Worm (Caenorhabditis elegans) whole organism, late embryonic: ENCODE measurements around the gene ZK809.1.

ENCODE experiments used
- C08G9.2 ChIP-seq: sonication (generic microtip); optimal IDR thresholded peaks from 2 replicates; lab custom pipeline; 2016; ENCODE audit warnings: mild to moderate bottlenecking, missing genetic modification characterization, moderate library complexity, missing compliant biosample characterization
- F13H6.1 ChIP-seq: sonication (generic microtip); optimal IDR thresholded peaks from 2 replicates; lab custom pipeline; 2016; ENCODE audit warnings: missing genetic modification characterization, missing compliant biosample characterization
- K02D7.2 ChIP-seq: sonication (generic microtip); optimal IDR thresholded peaks from 2 replicates; lab custom pipeline; 2017; ENCODE audit warnings: mild to moderate bottlenecking, missing genetic modification characterization, missing compliant biosample characterization
- T23F11.4 ChIP-seq: fragments of 200-800 bp; sonication (Bioruptor generic); optimal IDR thresholded peaks from 2 replicates; lab custom pipeline; 2018; ENCODE audit warnings: mild to moderate bottlenecking, missing genetic modification characterization, missing compliant biosample characterization
- Y22D7AL.16 ChIP-seq: sonication (generic microtip); optimal IDR thresholded peaks from 2 replicates; lab custom pipeline; 2016; ENCODE audit warnings: missing genetic modification characterization, missing compliant biosample characterization
- ahr-1 ChIP-seq: sonication (generic microtip); optimal IDR thresholded peaks from 2 replicates; lab custom pipeline; 2016; ENCODE audit warnings: missing genetic modification characterization, missing compliant biosample characterization
- ceh-14 ChIP-seq: sonication (generic microtip); optimal IDR thresholded peaks from 2 replicates; lab custom pipeline; 2016; ENCODE audit warnings: missing genotype, missing genetic modification characterization, missing compliant biosample characterization
- ceh-18 ChIP-seq: sonication (generic microtip); optimal IDR thresholded peaks from 2 replicates; lab custom pipeline; 2016; ENCODE audit warnings: missing genetic modification characterization, missing compliant biosample characterization
- ceh-19 ChIP-seq: fragments of 200-800 bp; sonication (Bioruptor generic); optimal IDR thresholded peaks from 2 replicates; lab custom pipeline; 2018; ENCODE audit warnings: mild to moderate bottlenecking, missing genetic modification characterization, missing compliant biosample characterization
- ceh-2 ChIP-seq: sonication (generic microtip); optimal IDR thresholded peaks from 2 replicates; lab custom pipeline; 2016; ENCODE audit warnings: missing genotype, missing genetic modification characterization, missing compliant biosample characterization
- ceh-22 ChIP-seq: sonication (generic microtip); optimal IDR thresholded peaks from 2 replicates; lab custom pipeline; 2017; ENCODE audit warnings: missing biosample characterization, missing genetic modification characterization
- ceh-24 ChIP-seq: sonication (generic microtip); optimal IDR thresholded peaks from 2 replicates; lab custom pipeline; 2016; ENCODE audit warnings: mild to moderate bottlenecking, missing genetic modification characterization, missing compliant biosample characterization
- ceh-30 ChIP-seq: fragments of 150-350 bp; optimal IDR thresholded peaks from 2 replicates; lab custom pipeline; 2014; ENCODE audit warnings: missing biosample characterization, missing genetic modification characterization
- ceh-31 ChIP-seq: sonication (generic microtip); optimal IDR thresholded peaks from 2 replicates; lab custom pipeline; 2016; ENCODE audit warnings: missing genetic modification characterization, missing compliant biosample characterization
- che-1 ChIP-seq: sonication (generic microtip); optimal IDR thresholded peaks from 2 replicates; lab custom pipeline; 2016; ENCODE audit warnings: mild to moderate bottlenecking, missing genetic modification characterization, missing compliant biosample characterization
- dmd-4 ChIP-seq: sonication (generic microtip); optimal IDR thresholded peaks from 2 replicates; lab custom pipeline; 2016; ENCODE audit warnings: borderline replicate concordance, missing genetic modification characterization, missing compliant biosample characterization
- dve-1 ChIP-seq: sonication (generic microtip); optimal IDR thresholded peaks from 2 replicates; lab custom pipeline; 2017; ENCODE audit warnings: antibody characterized with exemption, mild to moderate bottlenecking, missing genetic modification characterization, missing compliant biosample characterization
- ets-4 ChIP-seq: sonication (generic microtip); optimal IDR thresholded peaks from 2 replicates; lab custom pipeline; 2016; ENCODE audit warnings: missing genetic modification characterization, missing compliant biosample characterization
- eyg-1 ChIP-seq: sonication (generic microtip); optimal IDR thresholded peaks from 2 replicates; lab custom pipeline; 2016; ENCODE audit warnings: missing genotype, missing genetic modification characterization, missing compliant biosample characterization
- fax-1 ChIP-seq: sonication (generic microtip); optimal IDR thresholded peaks from 2 replicates; lab custom pipeline; 2016; ENCODE audit warnings: missing genotype, missing genetic modification characterization, missing compliant biosample characterization
- fkh-10 ChIP-seq: fragments of 150-350 bp; optimal IDR thresholded peaks from 2 replicates; lab custom pipeline; 2014; ENCODE audit warnings: missing biosample characterization, missing genetic modification reagents, missing genetic modification characterization
- fkh-6 ChIP-seq: sonication (generic microtip); optimal IDR thresholded peaks from 2 replicates; lab custom pipeline; 2016; ENCODE audit warnings: missing genetic modification characterization, missing compliant biosample characterization
- gmeb-2 ChIP-seq: sonication (generic microtip); optimal IDR thresholded peaks from 2 replicates; lab custom pipeline; 2016; ENCODE audit warnings: missing genetic modification characterization, inconsistent platforms, missing compliant biosample characterization
- hlh-13 ChIP-seq: fragments of 200-800 bp; sonication (Bioruptor generic); optimal IDR thresholded peaks from 2 replicates; lab custom pipeline; 2018; ENCODE audit warnings: mild to moderate bottlenecking, missing genetic modification characterization, missing compliant biosample characterization
- hlh-30 ChIP-seq: sonication (generic microtip); optimal IDR thresholded peaks from 2 replicates; lab custom pipeline; 2017; ENCODE audit warnings: antibody characterized with exemption, missing genetic modification characterization, missing compliant biosample characterization; ENCODE audit not compliant: insufficient read depth
- hlh-6 ChIP-seq: sonication (generic microtip); optimal IDR thresholded peaks from 2 replicates; lab custom pipeline; 2016; ENCODE audit warnings: missing genotype, missing genetic modification characterization, missing compliant biosample characterization
- hlh-8 ChIP-seq: sonication (generic microtip); optimal IDR thresholded peaks from 2 replicates; lab custom pipeline; 2016; ENCODE audit warnings: missing genotype, missing genetic modification characterization, missing compliant biosample characterization
- lim-6 ChIP-seq: sonication (generic microtip); optimal IDR thresholded peaks from 2 replicates; lab custom pipeline; 2016; ENCODE audit warnings: missing genetic modification characterization, missing compliant biosample characterization
- mec-3 ChIP-seq: sonication (generic microtip); optimal IDR thresholded peaks from 2 replicates; lab custom pipeline; 2016; ENCODE audit warnings: borderline replicate concordance, missing genetic modification characterization, missing compliant biosample characterization
- nhr-11 ChIP-seq: fragments of 150-350 bp; optimal IDR thresholded peaks from 2 replicates; lab custom pipeline; 2014; ENCODE audit warnings: missing biosample characterization, missing genetic modification characterization
- npax-4 ChIP-seq: sonication (generic microtip); optimal IDR thresholded peaks from 2 replicates; lab custom pipeline; 2016; ENCODE audit warnings: missing genetic modification characterization, missing compliant biosample characterization
- pag-3 ChIP-seq: sonication (generic microtip); optimal IDR thresholded peaks from 2 replicates; lab custom pipeline; 2016; ENCODE audit warnings: missing compliant biosample characterization, missing genetic modification characterization, borderline replicate concordance
- pax-1 ChIP-seq: fragments of 150-350 bp; optimal IDR thresholded peaks from 2 replicates; lab custom pipeline; 2014; ENCODE audit warnings: missing biosample characterization, missing genetic modification characterization
- pha-4 ChIP-seq: fragments of 150-350 bp; optimal IDR thresholded peaks from 2 replicates; lab custom pipeline; 2018; ENCODE audit warnings: missing biosample characterization, missing genetic modification reagents, missing genetic modification characterization
- pros-1 ChIP-seq: fragments of 150-350 bp; optimal IDR thresholded peaks from 2 replicates; lab custom pipeline; 2014; ENCODE audit warnings: missing biosample characterization, missing genetic modification reagents, missing genetic modification characterization
- sdc-2 ChIP-seq: sonication (generic microtip); optimal IDR thresholded peaks from 2 replicates; lab custom pipeline; 2016; ENCODE audit warnings: missing genotype, missing genetic modification characterization, missing compliant biosample characterization
- syd-9 ChIP-seq: sonication (generic microtip); optimal IDR thresholded peaks from 2 replicates; lab custom pipeline; 2016; ENCODE audit warnings: mild to moderate bottlenecking, missing genetic modification characterization, moderate library complexity, missing compliant biosample characterization
- tbx-2 ChIP-seq: sonication (generic microtip); optimal IDR thresholded peaks from 2 replicates; lab custom pipeline; 2016; ENCODE audit warnings: missing genetic modification characterization, missing compliant biosample characterization
- tbx-7 ChIP-seq: sonication (generic microtip); optimal IDR thresholded peaks from 2 replicates; lab custom pipeline; 2016; ENCODE audit warnings: missing genotype, missing genetic modification characterization, missing compliant biosample characterization
- ttx-3 ChIP-seq: sonication (generic microtip); optimal IDR thresholded peaks from 2 replicates; lab custom pipeline; 2016; ENCODE audit warnings: missing genetic modification reagents, missing genetic modification characterization, missing compliant biosample characterization
- unc-3 ChIP-seq, 2 experiments: fragments of 200-800 bp in 1 of 2; sonication (Bioruptor generic) in 1 of 2; sonication (generic microtip) in 1 of 2; conservative IDR thresholded peaks in 1 of 2; optimal IDR thresholded peaks in 1 of 2; 2 replicates each; pipeline versions ENCODE4 v1.3.6 to Lab custom; 2016 to 2022; ENCODE audit warnings: missing compliant biosample characterization in 2 of 2, missing genetic modification characterization in 2 of 2, missing genetic modification reagents in 1 of 2
- unc-55 ChIP-seq: sonication (generic microtip); optimal IDR thresholded peaks from 2 replicates; lab custom pipeline; 2017; ENCODE audit warnings: missing biosample characterization, missing genetic modification reagents, missing genetic modification characterization
- unc-86 ChIP-seq: sonication (generic microtip); optimal IDR thresholded peaks from 2 replicates; lab custom pipeline; 2016; ENCODE audit warnings: missing genetic modification characterization, missing compliant biosample characterization
- zip-5 ChIP-seq: sonication (generic microtip); optimal IDR thresholded peaks from 2 replicates; lab custom pipeline; 2016; ENCODE audit warnings: missing genetic modification characterization, missing compliant biosample characterization

The ZK809.1 gene

ce11 chrIV:11641802-11642201, at the start of gene ZK809.1:
ZK809.1 (plus strand) TSS chrIV:11642102.
- TF ChIP-seq dmd-4 (tag; lab: Kevin White, UChicago) (no peak), fax-1 (tag; lab: Kevin White, UChicago) (no peak), dve-1 (no peak), mec-3 (tag; lab: Kevin White, UChicago) (no peak), ceh-30 (no peak), ceh-19 (GFP tag; lab: Kevin White, UChicago) (no peak), gmeb-2 (tag; lab: Kevin White, UChicago) (no peak), eyg-1 (no peak), K02D7.2 (tag; lab: Kevin White, UChicago) (no peak), T23F11.4 (GFP tag; lab: Kevin White, UChicago) (no peak), unc-55 (GFP tag; lab: Kevin White, UChicago) (no peak), ets-4 (tag; lab: Kevin White, UChicago) (no peak), fkh-6 (tag; lab: Kevin White, UChicago) (no peak), ceh-24 (no peak), ceh-14 (tag; lab: Kevin White, UChicago) (no peak), ttx-3 (tag; lab: Kevin White, UChicago) (no peak), npax-4 (tag; lab: Kevin White, UChicago) (no peak), fkh-10 (GFP tag; lab: Kevin White, UChicago) (no peak), ceh-22 (tag; lab: Kevin White, UChicago) (no peak)
- TF ChIP-seq, all 69 proteins: peak for 0

DNA sequence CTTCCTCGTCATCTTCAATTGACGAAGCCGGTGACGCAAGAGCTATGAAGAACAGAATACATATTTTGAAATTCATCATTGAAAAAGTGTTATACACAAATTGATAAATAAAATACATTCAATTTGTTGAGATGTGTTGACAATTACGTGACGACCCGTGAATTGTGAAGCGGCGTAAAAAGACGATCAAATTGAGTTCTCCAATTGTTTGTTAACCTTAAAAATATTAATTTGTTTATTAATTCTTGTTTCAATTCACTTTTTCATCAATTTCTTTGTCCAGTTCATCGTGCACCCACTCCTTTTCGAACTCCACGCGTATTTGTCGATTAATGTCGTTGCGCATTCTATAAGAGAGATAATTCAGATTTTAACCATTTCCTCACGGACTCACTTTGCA, 49.7 kb upstream of the ZK809.1 start, which contains the start of gene spe-36:
Gene spe-36 (minus strand): TSS at position 101 of the 400 bp plus-strand sequence.
- no peak for TF ChIP-seq unc-86 (tag; lab: Kevin White, UChicago)
- TF ChIP-seq hlh-6 (tag; lab: Kevin White, UChicago) = no peak
- TF ChIP-seq fkh-10 (GFP tag; lab: Kevin White, UChicago) = no peak
- TF ChIP-seq ceh-19 (GFP tag; lab: Kevin White, UChicago) = no peak
- TF ChIP-seq F13H6.1 = no peak
- TF ChIP-seq pag-3 (tag; lab: Kevin White, UChicago) = no peak
- TF ChIP-seq nhr-11 (tag; lab: Kevin White, UChicago) = no peak
- TF ChIP-seq tbx-7 (tag; lab: Kevin White, UChicago) = no peak
- TF ChIP-seq ceh-18 = no peak
- no peak for TF ChIP-seq lim-6
- TF ChIP-seq hlh-30 = no peak
- no peak for TF ChIP-seq K02D7.2 (tag; lab: Kevin White, UChicago)

DNA sequence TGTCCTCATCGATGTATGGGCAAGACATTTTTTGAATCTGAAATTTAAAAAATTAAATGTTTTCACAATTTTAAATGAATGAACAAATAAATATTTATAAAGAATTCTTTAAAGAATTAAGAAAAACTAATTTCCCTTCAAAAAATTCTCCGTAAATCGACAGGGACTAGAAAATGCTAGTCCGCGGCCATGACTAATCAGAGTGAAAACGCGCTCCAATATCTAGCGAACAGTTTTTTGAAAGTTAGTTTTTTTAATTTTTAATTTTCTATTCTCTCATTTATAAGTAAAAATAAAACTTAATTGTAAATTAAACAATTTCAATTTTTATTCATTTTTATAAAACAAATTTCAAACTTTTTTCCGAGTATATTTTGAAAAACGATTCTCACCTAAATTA, 49.1 kb upstream of the ZK809.1 start:
- TF ChIP-seq unc-86 (tag; lab: Kevin White, UChicago) (no peak), F13H6.1 (no peak), hlh-6 (tag; lab: Kevin White, UChicago) (no peak), C08G9.2 (peak; percentile 55), ets-4 (tag; lab: Kevin White, UChicago) (peak; percentile 44), ceh-2 (tag; lab: Kevin White, UChicago) (peak; percentile 36), tbx-7 (tag; lab: Kevin White, UChicago) (no peak), ceh-31 (peak; percentile 12), zip-5 (tag; lab: Kevin White, UChicago) (peak; percentile 66)

DNA sequence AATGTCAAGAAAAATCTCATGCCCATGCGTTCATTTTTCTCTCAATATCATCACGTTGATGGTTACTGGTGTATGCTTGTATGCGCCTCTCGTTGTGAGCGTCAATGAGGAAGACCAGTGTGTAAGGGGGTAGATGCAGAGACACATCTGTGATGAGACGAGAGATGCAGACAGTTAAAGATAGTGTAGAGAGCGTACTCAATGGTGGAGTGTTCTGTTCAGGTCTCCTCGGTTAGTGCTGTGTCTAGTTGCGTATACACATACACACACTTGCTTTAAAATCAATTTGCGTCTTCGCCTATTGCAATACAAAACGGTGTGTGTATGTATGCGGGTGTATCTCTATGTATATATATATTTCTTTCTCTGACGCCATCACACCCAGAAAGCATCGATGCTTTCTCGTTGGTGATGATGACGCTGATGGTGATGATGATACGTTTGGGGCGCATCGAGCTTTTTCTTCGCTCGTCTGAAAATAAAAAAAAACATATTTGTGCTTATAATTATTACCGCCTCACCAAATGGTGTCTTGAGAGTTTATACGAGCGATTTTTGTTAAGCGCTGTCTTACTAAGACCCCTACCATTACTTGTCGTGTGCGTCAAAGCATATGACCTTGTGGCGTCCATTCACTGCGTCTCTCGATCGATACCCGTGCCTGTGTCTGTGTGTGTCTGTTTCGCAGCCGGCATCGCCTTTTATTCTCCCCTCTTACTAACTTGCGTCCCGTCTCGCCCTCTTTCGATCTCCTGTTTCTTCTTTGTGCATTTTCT, 48.3 kb upstream of the ZK809.1 start, which contains the start of gene F40F11.3:
Gene F40F11.3 (minus strand): TSS at position 589 of the 776 bp plus-strand sequence.
- no peak for TF ChIP-seq K02D7.2 (tag; lab: Kevin White, UChicago)
- no peak for TF ChIP-seq dmd-4 (tag; lab: Kevin White, UChicago)
- no peak for TF ChIP-seq nhr-11 (tag; lab: Kevin White, UChicago)
- no peak for TF ChIP-seq Y22D7AL.16 (tag; lab: Kevin White, UChicago)
- TF ChIP-seq unc-55 (GFP tag; lab: Kevin White, UChicago) = peak; percentile 86
- no peak for TF ChIP-seq fax-1 (tag; lab: Kevin White, UChicago)
- TF ChIP-seq unc-3 (GFP tag; conservative IDR thresholded peaks at IDR 0.05; lab: Robert Waterston, UW) = no peak
- TF ChIP-seq unc-3 (tag; optimal IDR thresholded peaks at IDR 0.05; lab: Kevin White, UChicago) = no peak
- no peak for TF ChIP-seq hlh-13 (GFP tag; lab: Kevin White, UChicago)
- peak; percentile 76 for TF ChIP-seq pros-1 (tag; lab: Kevin White, UChicago)
- TF ChIP-seq ahr-1 = no peak
- TF ChIP-seq tbx-2 (tag; lab: Kevin White, UChicago) = peak; percentile 80
- no peak for TF ChIP-seq unc-86 (tag; lab: Kevin White, UChicago)
- no peak for TF ChIP-seq eyg-1
- no peak for TF ChIP-seq che-1 (tag; lab: Kevin White, UChicago)
- peak; percentile 67 for TF ChIP-seq hlh-8 (tag; lab: Kevin White, UChicago)
- TF ChIP-seq pha-4 (tag; lab: Kevin White, UChicago) = no peak
- no peak for TF ChIP-seq ceh-2 (tag; lab: Kevin White, UChicago)
- no peak for TF ChIP-seq syd-9
- TF ChIP-seq sdc-2 = no peak
- peak; percentile 58 for TF ChIP-seq ceh-31
- no peak for TF ChIP-seq pax-1 (tag; lab: Kevin White, UChicago)
- TF ChIP-seq npax-4 (tag; lab: Kevin White, UChicago) = no peak
